Worm (Caenorhabditis elegans): ENCODE results near the gene gldi-7.

Gene gldi-7

ce11 chrII:8516783-8517182 is 14.2 kb downstream of the gldi-7 start, which contains the start of gene rnh-2 (continued):
- no peak for TF ChIP-seq ceh-19 (GFP tag; optimal IDR thresholded peaks at IDR 0.05)
- TF ChIP-seq C38D4.7 (GFP tag; optimal IDR thresholded peaks at IDR 0.05): no peak
- peak; percentile 56 for TF ChIP-seq zip-5 (tag; optimal IDR thresholded peaks at IDR 0.05)
- no peak for TF ChIP-seq ceh-22 (tag; optimal IDR thresholded peaks at IDR 0.05)
- TF ChIP-seq pag-3 (tag; optimal IDR thresholded peaks at IDR 0.05; ENCODE audit: borderline replicate concordance): no peak
- no peak for TF ChIP-seq nhr-11 (tag; optimal IDR thresholded peaks at IDR 0.05)
- TF ChIP-seq F13H6.1 (tag; optimal IDR thresholded peaks at IDR 0.05): no peak
- no peak for TF ChIP-seq K02D7.2 (tag; optimal IDR thresholded peaks at IDR 0.05)
- no peak for TF ChIP-seq pha-2 (tag; optimal IDR thresholded peaks at IDR 0.05)
- no peak for TF ChIP-seq ztf-16 (tag; optimal IDR thresholded peaks at IDR 0.05)
- TF ChIP-seq sox-4 (tag; optimal IDR thresholded peaks at IDR 0.05): no peak
- no peak for TF ChIP-seq rnt-1 (tag; optimal IDR thresholded peaks at IDR 0.05)
- no peak for TF ChIP-seq ceh-30 (tag; optimal IDR thresholded peaks at IDR 0.05)
- TF ChIP-seq ceh-45 (GFP tag; IDR thresholded peaks at IDR 0.05): no peak
- no peak for TF ChIP-seq ceh-24 (tag; optimal IDR thresholded peaks at IDR 0.05)
- no peak for TF ChIP-seq ceh-48 (tag; optimal IDR thresholded peaks at IDR 0.05)
- peak; percentile 67 for TF ChIP-seq tbx-7 (tag; optimal IDR thresholded peaks at IDR 0.05)
- TF ChIP-seq ceh-31 (tag; optimal IDR thresholded peaks at IDR 0.05): peak; percentile 87
- TF ChIP-seq tbx-2 (tag; optimal IDR thresholded peaks at IDR 0.05): peak; percentile 76
- TF ChIP-seq unc-3 (GFP tag; conservative IDR thresholded peaks at IDR 0.05): no peak
- no peak for TF ChIP-seq unc-3 (tag; optimal IDR thresholded peaks at IDR 0.05)
- no peak for TF ChIP-seq hlh-13 (GFP tag; optimal IDR thresholded peaks at IDR 0.05)
- no peak for TF ChIP-seq lin-11 (tag; optimal IDR thresholded peaks at IDR 0.05)
- no peak for TF ChIP-seq ttx-3 (tag; optimal IDR thresholded peaks at IDR 0.05)
- TF ChIP-seq nfya-1 (tag; optimal IDR thresholded peaks at IDR 0.05): peak; percentile 4
- TF ChIP-seq ama-1 (optimal IDR thresholded peaks at IDR 0.05): no peak
- no peak for TF ChIP-seq dmd-4 (tag; optimal IDR thresholded peaks at IDR 0.05; ENCODE audit: borderline replicate concordance)
- peak; percentile 48 for TF ChIP-seq ets-4 (tag; optimal IDR thresholded peaks at IDR 0.05)
- TF ChIP-seq pqm-1 (tag; optimal IDR thresholded peaks at IDR 0.05): no peak
- TF ChIP-seq gmeb-2 (tag; optimal IDR thresholded peaks at IDR 0.05): no peak
- no peak for TF ChIP-seq T23F11.4 (GFP tag; optimal IDR thresholded peaks at IDR 0.05)
- no peak for TF ChIP-seq ceh-6 (GFP tag; optimal IDR thresholded peaks at IDR 0.05)
- no peak for TF ChIP-seq hlh-15 (tag; optimal IDR thresholded peaks at IDR 0.05)
- no peak for TF ChIP-seq mec-3 (tag; optimal IDR thresholded peaks at IDR 0.05; ENCODE audit: borderline replicate concordance)
- TF ChIP-seq npax-4 (tag; optimal IDR thresholded peaks at IDR 0.05): no peak
- TF ChIP-seq hlh-8 (tag; optimal IDR thresholded peaks at IDR 0.05): peak; percentile 37
- TF ChIP-seq unc-42 (tag; optimal IDR thresholded peaks at IDR 0.05): peak; percentile 29

- peak; percentile 80 for TF ChIP-seq elt-2 (tag; optimal IDR thresholded peaks at IDR 0.05)
- no peak for TF ChIP-seq unc-55 (GFP tag; optimal IDR thresholded peaks at IDR 0.05)
- TF ChIP-seq pha-4 (tag; optimal IDR thresholded peaks at IDR 0.05): no peak
- TF ChIP-seq syd-9 (tag; optimal IDR thresholded peaks at IDR 0.05): no peak
These were observed 15.5 kb downstream of the gldi-7 start for ce11 chrII:8515521-8515920.

ce11 chrII:8514729-8515128 is 16.3 kb downstream of the gldi-7 start, which contains the start of gene ctg-2:
TSS of gene ctg-2 (plus strand) at chrII:8515054.
- TF ChIP-seq ceh-19 (GFP tag; optimal IDR thresholded peaks at IDR 0.05): no peak
- TF ChIP-seq nhr-11 (tag; optimal IDR thresholded peaks at IDR 0.05): no peak
- no peak for TF ChIP-seq ceh-48 (tag; optimal IDR thresholded peaks at IDR 0.05)
- TF ChIP-seq sdc-2 (tag; optimal IDR thresholded peaks at IDR 0.05): no peak
- TF ChIP-seq lim-6 (tag; optimal IDR thresholded peaks at IDR 0.05): no peak
- no peak for TF ChIP-seq lin-11 (tag; optimal IDR thresholded peaks at IDR 0.05)
- TF ChIP-seq pha-2 (tag; optimal IDR thresholded peaks at IDR 0.05): no peak
- no peak for TF ChIP-seq elt-4 (tag; optimal IDR thresholded peaks at IDR 0.05)
- TF ChIP-seq ceh-9 (tag; optimal IDR thresholded peaks at IDR 0.05): no peak
- TF ChIP-seq ets-4 (tag; optimal IDR thresholded peaks at IDR 0.05): no peak
- no peak for TF ChIP-seq ceh-6 (GFP tag; optimal IDR thresholded peaks at IDR 0.05)
- no peak for TF ChIP-seq nfya-1 (tag; optimal IDR thresholded peaks at IDR 0.05)
- no peak for TF ChIP-seq sox-4 (tag; optimal IDR thresholded peaks at IDR 0.05)
